Fruit fly (Drosophila melanogaster): ENCODE results near the gene laza.

Gene laza

dm6 chr3L:22437111-22437510 lies 23.8 kb downstream of the laza start:
- no peak for TF ChIP-seq pdm3 (GFP tag; optimal IDR thresholded peaks at IDR 0.05)
- TF ChIP-seq vri (GFP tag; optimal IDR thresholded peaks at IDR 0.05), result no peak
- no peak for TF ChIP-seq Eip93F (GFP tag; optimal IDR thresholded peaks at IDR 0.05)
- no peak for TF ChIP-seq fd59A (GFP tag; optimal IDR thresholded peaks at IDR 0.05)
- TF ChIP-seq Blimp-1 (GFP tag; optimal IDR thresholded peaks at IDR 0.05), result no peak
- TF ChIP-seq spab (GFP tag; optimal IDR thresholded peaks at IDR 0.05), result no peak
- TF ChIP-seq dac (GFP tag; optimal IDR thresholded peaks at IDR 0.05), result no peak
- no peak for TF ChIP-seq Sox14 (GFP tag; optimal IDR thresholded peaks at IDR 0.05)
- TF ChIP-seq CG32006 (GFP tag; optimal IDR thresholded peaks at IDR 0.05), result no peak
- TF ChIP-seq CG34406 (GFP tag; optimal IDR thresholded peaks at IDR 0.05), result no peak
- no peak for TF ChIP-seq Ets21C (GFP tag; optimal IDR thresholded peaks at IDR 0.05)
- no peak for TF ChIP-seq CG6792 (GFP tag; optimal IDR thresholded peaks at IDR 0.05)
- TF ChIP-seq CG8119 (GFP tag; IDR thresholded peaks at IDR 0.05), result no peak
- TF ChIP-seq CG6808 (GFP tag; optimal IDR thresholded peaks at IDR 0.05), result no peak
- no peak for TF ChIP-seq CG31627 (GFP tag; optimal IDR thresholded peaks at IDR 0.05)
- no peak for TF ChIP-seq CG11902 (GFP tag; optimal IDR thresholded peaks at IDR 0.05)

- no peak for TF ChIP-seq Smox (GFP tag; optimal IDR thresholded peaks at IDR 0.05)
- no peak for TF ChIP-seq OdsH (GFP tag; optimal IDR thresholded peaks at IDR 0.05)
- no peak for TF ChIP-seq salr (GFP tag; optimal IDR thresholded peaks at IDR 0.05)
- no peak for TF ChIP-seq CG15336 (GFP tag; IDR thresholded peaks at IDR 0.05)
- no peak for TF ChIP-seq esn (GFP tag; optimal IDR thresholded peaks at IDR 0.05)
- no peak for TF ChIP-seq CG6163 (GFP tag; IDR thresholded peaks at IDR 0.05)
- TF ChIP-seq CG31627 (GFP tag; optimal IDR thresholded peaks at IDR 0.05), result no peak
- no peak for TF ChIP-seq CG8632 (GFP tag; optimal IDR thresholded peaks at IDR 0.05)
- TF ChIP-seq Hr38 (GFP tag; optimal IDR thresholded peaks at IDR 0.05), result no peak
- TF ChIP-seq CG11294 (GFP tag; IDR thresholded peaks at IDR 0.05), result no peak
- no peak for TF ChIP-seq Ets21C (GFP tag; optimal IDR thresholded peaks at IDR 0.05)
- no peak for TF ChIP-seq net (GFP tag; optimal IDR thresholded peaks at IDR 0.05)
- no peak for TF ChIP-seq pdm3 (GFP tag; optimal IDR thresholded peaks at IDR 0.05)
- no peak for TF ChIP-seq CG10631 (GFP tag; optimal IDR thresholded peaks at IDR 0.05)
- no peak for TF ChIP-seq Lpt (GFP tag; optimal IDR thresholded peaks at IDR 0.05)
- no peak for TF ChIP-seq CG32006 (GFP tag; optimal IDR thresholded peaks at IDR 0.05)
- no peak for TF ChIP-seq CG3919 (GFP tag; optimal IDR thresholded peaks at IDR 0.05)
Observed at dm6 chr3L:22424711-22425110, 36.2 kb downstream of the laza start.

dm6 chr3L:22420603-22421308 lies 40.2 kb downstream of the laza start:
- TF ChIP-seq svp (GFP tag) (peak; percentile 90), Ets96B (tag; optimal IDR thresholded peaks at IDR 0.05) (peak; percentile 19), CG6808 (GFP tag; optimal IDR thresholded peaks at IDR 0.05) (peak; percentile 60), eg (GFP tag; IDR thresholded peaks at IDR 0.05) (0 out of 3 replicates have a peak, but pooled peaks have one; percentile 23), Sox14 (GFP tag; optimal IDR thresholded peaks at IDR 0.05) (no peak), CG15336 (GFP tag; IDR thresholded peaks at IDR 0.05) (0 out of 2 replicates have a peak, but pooled peaks have one; percentile 11), CG6163 (GFP tag; IDR thresholded peaks at IDR 0.05) (peak; percentile 61), CG9139 (GFP tag; optimal IDR thresholded peaks at IDR 0.05) (peak; percentile 74), CG6276 (GFP tag; optimal IDR thresholded peaks at IDR 0.05) (no peak), dsx (GFP tag; optimal IDR thresholded peaks at IDR 0.05; ENCODE audit: poor library complexity, severe bottlenecking) (peak; percentile 54), CG3032 (tag; optimal IDR thresholded peaks at IDR 0.05) (peak; percentile 22), spab (GFP tag; optimal IDR thresholded peaks at IDR 0.05) (peak; percentile 43), CG1621 (tag; optimal IDR thresholded peaks at IDR 0.05) (peak; percentile 53), Eip78C (GFP tag) (peak; percentile 65), CG6792 (GFP tag; optimal IDR thresholded peaks at IDR 0.05) (no peak), CG6854 (GFP tag; optimal IDR thresholded peaks at IDR 0.05) (peak; percentile 62), CG3919 (GFP tag; optimal IDR thresholded peaks at IDR 0.05) (no peak), OdsH (GFP tag; optimal IDR thresholded peaks at IDR 0.05) (no peak), CG31627 (GFP tag; optimal IDR thresholded peaks at IDR 0.05) (no peak), pdm3 (GFP tag; optimal IDR thresholded peaks at IDR 0.05) (peak; percentile 1), ss (GFP tag; optimal IDR thresholded peaks at IDR 0.05) (peak; percentile 74 to 84), CG16779 (tag; optimal IDR thresholded peaks at IDR 0.05) (peak; percentile 14), net (GFP tag; optimal IDR thresholded peaks at IDR 0.05) (peak; percentile 17)

All from whole organism, prepupa.